Fruit fly (Drosophila melanogaster): ENCODE results near the gene CG5854.

Gene CG5854

DNA sequence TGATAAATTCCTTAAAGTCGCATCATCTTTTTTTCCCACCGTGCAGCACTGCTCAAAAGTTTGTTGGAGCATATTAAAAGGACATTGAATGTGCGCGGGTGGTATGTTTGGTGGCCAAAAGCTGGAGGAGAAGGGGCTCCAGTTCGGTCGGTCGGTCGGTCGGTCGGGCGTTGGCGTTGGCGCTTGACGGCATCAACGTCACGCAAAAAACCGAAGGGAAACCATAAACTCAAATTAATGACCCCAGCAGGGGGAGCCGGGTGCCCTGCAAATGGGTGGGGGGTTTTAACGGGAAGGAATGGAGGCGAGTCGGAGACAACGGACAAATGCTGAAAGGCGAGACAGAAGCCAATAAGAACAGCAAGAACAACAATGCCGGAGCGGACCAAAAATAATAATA is 21.4 kb upstream of the CG5854 start:
- TF ChIP-seq sr (GFP tag; IDR thresholded peaks at IDR 0.05) = peak; percentile 69; the same call in 2 of the 3 replicates
- no peak for TF ChIP-seq CG11504 (tag; optimal IDR thresholded peaks at IDR 0.05)
- TF ChIP-seq Ptx1 (GFP tag; IDR thresholded peaks at IDR 0.05) = no peak
- 0 out of 2 replicates have a peak, but pooled peaks have one; percentile 37 for TF ChIP-seq NFAT (GFP tag; IDR thresholded peaks at IDR 0.05)
- peak; percentile 12 for TF ChIP-seq abd-A (tag; optimal IDR thresholded peaks at IDR 0.05)
- TF ChIP-seq Ets65A (GFP tag) = peak; percentile 33
- no peak for TF ChIP-seq CG17361 (GFP tag; IDR thresholded peaks at IDR 0.05)
- TF ChIP-seq disco-r (GFP tag; optimal IDR thresholded peaks at IDR 0.05) = no peak
- no peak for TF ChIP-seq PHDP (tag; optimal IDR thresholded peaks at IDR 0.05)
- TF ChIP-seq Med (GFP tag) = peak; percentile 45
- no peak for TF ChIP-seq CTCF (GFP tag; optimal IDR thresholded peaks at IDR 0.05)
- TF ChIP-seq CG12769 (tag; optimal IDR thresholded peaks at IDR 0.05) = peak; percentile 30
- TF ChIP-seq CG18011 (GFP tag; optimal IDR thresholded peaks at IDR 0.05) = no peak
- no peak for TF ChIP-seq CG10543 (GFP tag; optimal IDR thresholded peaks at IDR 0.05)
- TF ChIP-seq crol (GFP tag; IDR thresholded peaks at IDR 0.05) = peak; percentile 74

DNA sequence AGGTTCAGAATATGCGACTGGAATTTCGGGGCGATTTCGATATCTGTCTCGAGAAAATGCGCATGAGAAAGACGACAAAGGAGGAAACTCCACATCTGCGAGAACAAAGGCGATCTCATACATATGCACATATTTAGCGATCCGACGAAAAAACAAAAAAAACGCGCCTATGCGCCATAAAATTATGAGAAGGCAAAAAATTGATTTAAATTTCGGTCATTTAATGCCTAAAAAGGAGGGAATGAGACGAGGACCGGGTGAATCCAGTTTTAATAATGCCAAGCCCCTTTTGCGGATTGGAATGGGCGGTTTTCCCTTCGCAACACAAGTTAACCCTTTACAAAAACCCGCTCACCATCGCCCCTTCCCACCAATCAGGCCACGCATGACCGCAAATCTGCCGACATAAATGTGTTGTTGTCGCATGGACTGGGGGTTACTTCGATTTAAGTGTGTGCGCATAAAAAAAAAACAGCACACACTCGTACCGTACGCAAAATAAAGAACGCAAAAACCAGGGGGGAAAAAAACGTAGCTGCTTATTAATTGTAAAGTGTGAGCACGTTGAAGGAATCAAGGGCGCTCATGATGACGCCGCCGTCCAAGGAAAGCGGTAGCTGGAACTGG is 19.2 kb upstream of the CG5854 start:
- TF ChIP-seq CG2678 (tag; optimal IDR thresholded peaks at IDR 0.05) (no peak), sisA (GFP tag; IDR thresholded peaks at IDR 0.05) (no peak), bab2 (GFP tag; optimal IDR thresholded peaks at IDR 0.05) (no peak), CG13287 (GFP tag; IDR thresholded peaks at IDR 0.05; ENCODE audit: partially characterized antibody) (0 out of 2 replicates have a peak, but pooled peaks have one; percentile 8), sqz (GFP tag; optimal IDR thresholded peaks at IDR 0.05) (peak; percentile 65), CG3407 (GFP tag; optimal IDR thresholded peaks at IDR 0.05) (no peak), Lpt (GFP tag; optimal IDR thresholded peaks at IDR 0.05) (no peak), Fer2 (tag; optimal IDR thresholded peaks at IDR 0.05) (no peak), Dbx (GFP tag; IDR thresholded peaks at IDR 0.05) (no peak), CG6254 (GFP tag; optimal IDR thresholded peaks at IDR 0.05) (no peak), Ptx1 (GFP tag; IDR thresholded peaks at IDR 0.05) (no peak), CG11695 (GFP tag; IDR thresholded peaks at IDR 0.05) (0 out of 3 replicates have a peak, but pooled peaks have one; percentile 14), CG9876 (GFP tag; optimal IDR thresholded peaks at IDR 0.05) (no peak), CG18262 (tag; optimal IDR thresholded peaks at IDR 0.05) (no peak), Atf-2 (GFP tag; optimal IDR thresholded peaks at IDR 0.05) (no peak), CG7786 (GFP tag; optimal IDR thresholded peaks at IDR 0.05) (no peak), ham (GFP tag; IDR thresholded peaks at IDR 0.05) (no peak), pros (GFP tag; optimal IDR thresholded peaks at IDR 0.05) (peak; percentile 18), CG7556 (GFP tag; optimal IDR thresholded peaks at IDR 0.05) (no peak), Med (GFP tag) (peak; percentile 44), tll (GFP tag; optimal IDR thresholded peaks at IDR 0.05) (no peak), chinmo (GFP tag; IDR thresholded peaks at IDR 0.05; ENCODE audit: partially characterized antibody) (peak; percentile 88; the same call in 2 of the 4 replicates), croc (GFP tag; conservative IDR thresholded peaks at IDR 0.05) (no peak), cwo (GFP tag; optimal IDR thresholded peaks at IDR 0.05) (peak; percentile 56), sr (GFP tag; IDR thresholded peaks at IDR 0.05) (no peak), CG13894 (tag; optimal IDR thresholded peaks at IDR 0.05) (peak; percentile 25), CG13624 (GFP tag; optimal IDR thresholded peaks at IDR 0.05) (peak; percentile 15), sd (tag; optimal IDR thresholded peaks at IDR 0.05) (peak; percentile 88), CG17361 (GFP tag; IDR thresholded peaks at IDR 0.05) (no peak), Sox100B (GFP tag; optimal IDR thresholded peaks at IDR 0.05) (no peak), vvl (GFP tag; IDR thresholded peaks at IDR 0.05) (peak; percentile 67; the same call in 1 of the 2 replicates), vfl (GFP tag; optimal IDR thresholded peaks at IDR 0.05) (no peak), gfzf (GFP tag; optimal IDR thresholded peaks at IDR 0.05) (no peak), ind (GFP tag; optimal IDR thresholded peaks at IDR 0.05) (no peak), abd-A (tag; optimal IDR thresholded peaks at IDR 0.05) (peak; percentile 76)
